Fruit fly (Drosophila melanogaster) whole organism, embryonic: ENCODE data around the gene CG43935.

Source experiments
- HmgD ChIP-seq: fragments of 200-800 bp; sonication (Bioruptor generic); optimal IDR thresholded peaks from 3 replicates; lab custom pipeline; 2016; ENCODE audit warnings: missing biosample characterization, missing genetic modification characterization
- Hr78 ChIP-seq, 2 experiments: fragments of 200-800 bp in 1 of 2; fragments of >200 bp in 1 of 2; sonication (Bioruptor generic) in 1 of 2; optimal IDR thresholded peaks; 2 replicates each; lab custom pipeline; 2017 to 2019; ENCODE audit warnings: missing biosample characterization in 2 of 2, missing genetic modification characterization in 2 of 2, mild to moderate bottlenecking in 1 of 2, moderate library complexity in 1 of 2
- Ptx1 ChIP-seq: fragments of 200-800 bp; sonication (Bioruptor generic); IDR thresholded peaks from 2 replicates; pipeline ENCODE4 v1.3.6; 2022; ENCODE audit warnings: missing biosample characterization, missing genetic modification characterization

DNA sequence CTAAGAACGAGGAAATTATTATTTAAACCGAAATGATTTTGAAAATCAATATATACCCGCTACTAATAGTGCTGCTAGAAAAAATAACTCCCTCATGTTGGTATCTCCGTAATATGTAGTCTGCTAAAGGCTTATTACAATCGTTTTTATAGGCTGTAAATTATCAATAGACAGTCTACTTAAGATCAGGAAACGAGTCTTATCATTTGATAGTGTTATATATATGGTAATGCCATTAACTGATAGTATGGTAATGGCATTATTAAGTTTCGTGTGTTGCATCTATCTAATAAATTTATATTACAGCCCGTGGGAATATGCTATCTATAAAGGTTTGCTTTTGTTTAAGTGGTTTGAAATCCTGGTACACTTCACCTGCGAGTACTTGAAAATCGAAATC lies 47.0 kb upstream of the CG43935 start, which contains the start of gene CG17192:
- TF ChIP-seq Ptx1 (GFP tag; lab: Robert Waterston, UW) (no peak), HmgD (no peak), Hr78 (GFP tag; optimal IDR thresholded peaks at IDR 0.05; lab: Kevin White, UChicago) (no peak)
